Worm (Caenorhabditis elegans): ENCODE results near the gene T11F8.5.

T11F8.5 gene

ce11 chrIV:5507754-5508153 is 24.9 kb downstream of the T11F8.5 start:
- TF ChIP-seq ref-1 (GFP tag; conservative IDR thresholded peaks at IDR 0.05) (no peak), T22C8.4 (GFP tag; IDR thresholded peaks at IDR 0.05) (no peak), cog-1 (tag; optimal IDR thresholded peaks at IDR 0.05) (peak; percentile 19)

ce11 chrIV:5514789-5515188 is 32.0 kb downstream of the T11F8.5 start:
- TF ChIP-seq med-1 (GFP tag; optimal IDR thresholded peaks at IDR 0.05; ENCODE audit: insufficient read depth) (no peak), tab-1 (GFP tag; IDR thresholded peaks at IDR 0.05) (no peak), ztf-29 (GFP tag; IDR thresholded peaks at IDR 0.05) (no peak), flt-1 (GFP tag; IDR thresholded peaks at IDR 0.05) (no peak), klf-2 (GFP tag; conservative IDR thresholded peaks at IDR 0.05) (no peak), ref-1 (GFP tag; conservative IDR thresholded peaks at IDR 0.05) (no peak)

ce11 chrIV:5519044-5519443 is 36.2 kb downstream of the T11F8.5 start:
- TF ChIP-seq T22C8.4 (GFP tag; IDR thresholded peaks at IDR 0.05) = no peak
- TF ChIP-seq cog-1 (tag; optimal IDR thresholded peaks at IDR 0.05) = no peak
- no peak for TF ChIP-seq tab-1 (GFP tag; IDR thresholded peaks at IDR 0.05)

- peak; percentile 45 for TF ChIP-seq cog-1 (tag; optimal IDR thresholded peaks at IDR 0.05)
- 0 out of 2 replicates have a peak, but pooled peaks have one; percentile 23 for TF ChIP-seq klf-2 (GFP tag; conservative IDR thresholded peaks at IDR 0.05)
- TF ChIP-seq med-1 (GFP tag; optimal IDR thresholded peaks at IDR 0.05; ENCODE audit: insufficient read depth) = no peak
These were observed 44.0 kb downstream of the T11F8.5 start for ce11 chrIV:5526711-5527383.

ce11 chrIV:5528285-5528684 is 45.5 kb downstream of the T11F8.5 start, which contains the start of gene unc-5:
TSS of gene unc-5 (minus strand) at chrIV:5528338.
- TF ChIP-seq ref-1 (GFP tag; conservative IDR thresholded peaks at IDR 0.05) (no peak), flt-1 (GFP tag; IDR thresholded peaks at IDR 0.05) (no peak), T22C8.4 (GFP tag; IDR thresholded peaks at IDR 0.05) (no peak)

ce11 chrIV:5530980-5531379 is 48.2 kb downstream of the T11F8.5 start:
- TF ChIP-seq ztf-29 (GFP tag; IDR thresholded peaks at IDR 0.05) = no peak
- no peak for TF ChIP-seq flt-1 (GFP tag; IDR thresholded peaks at IDR 0.05)
- no peak for TF ChIP-seq med-1 (GFP tag; optimal IDR thresholded peaks at IDR 0.05; ENCODE audit: insufficient read depth)
- no peak for TF ChIP-seq ztf-23 (GFP tag; IDR thresholded peaks at IDR 0.05)
- TF ChIP-seq tab-1 (GFP tag; IDR thresholded peaks at IDR 0.05) = no peak
- TF ChIP-seq ref-1 (GFP tag; conservative IDR thresholded peaks at IDR 0.05) = no peak
- no peak for TF ChIP-seq klf-2 (GFP tag; conservative IDR thresholded peaks at IDR 0.05)
- TF ChIP-seq T22C8.4 (GFP tag; IDR thresholded peaks at IDR 0.05) = no peak
- TF ChIP-seq cog-1 (tag; optimal IDR thresholded peaks at IDR 0.05) = no peak

ce11 chrIV:5533556-5533955 is 50.7 kb downstream of the T11F8.5 start:
- TF ChIP-seq klf-2 (GFP tag; conservative IDR thresholded peaks at IDR 0.05) (no peak), cog-1 (tag; optimal IDR thresholded peaks at IDR 0.05) (no peak), ztf-29 (GFP tag; IDR thresholded peaks at IDR 0.05) (no peak), ref-1 (GFP tag; conservative IDR thresholded peaks at IDR 0.05) (no peak), T22C8.4 (GFP tag; IDR thresholded peaks at IDR 0.05) (no peak), med-1 (GFP tag; optimal IDR thresholded peaks at IDR 0.05; ENCODE audit: insufficient read depth) (no peak), flt-1 (GFP tag; IDR thresholded peaks at IDR 0.05) (no peak), tab-1 (GFP tag; IDR thresholded peaks at IDR 0.05) (no peak), ztf-23 (GFP tag; IDR thresholded peaks at IDR 0.05) (no peak)

Measured in whole organism, midembryonic.